Worm (Caenorhabditis elegans) whole organism, late embryonic: ENCODE data around the gene dagl-2.

ENCODE experiments used
- C08G9.2 ChIP-seq: sonication (generic microtip); optimal IDR thresholded peaks from 2 replicates; lab custom pipeline; 2016; ENCODE audit warnings: mild to moderate bottlenecking, missing genetic modification characterization, moderate library complexity, missing compliant biosample characterization
- C38D4.7 ChIP-seq: fragments of 200-800 bp; sonication (Bioruptor generic); optimal IDR thresholded peaks from 2 replicates; lab custom pipeline; 2018; ENCODE audit warnings: mild to moderate bottlenecking, missing genetic modification characterization, moderate library complexity, missing compliant biosample characterization
- ahr-1 ChIP-seq: sonication (generic microtip); optimal IDR thresholded peaks from 2 replicates; lab custom pipeline; 2016; ENCODE audit warnings: missing genetic modification characterization, missing compliant biosample characterization
- ama-1 ChIP-seq: fragments of 150-350 bp; optimal IDR thresholded peaks from 2 replicates; lab custom pipeline; 2014
- ceh-14 ChIP-seq: sonication (generic microtip); optimal IDR thresholded peaks from 2 replicates; lab custom pipeline; 2016; ENCODE audit warnings: missing genotype, missing genetic modification characterization, missing compliant biosample characterization
- ceh-18 ChIP-seq: sonication (generic microtip); optimal IDR thresholded peaks from 2 replicates; lab custom pipeline; 2016; ENCODE audit warnings: missing genetic modification characterization, missing compliant biosample characterization
- ceh-24 ChIP-seq: sonication (generic microtip); optimal IDR thresholded peaks from 2 replicates; lab custom pipeline; 2016; ENCODE audit warnings: mild to moderate bottlenecking, missing genetic modification characterization, missing compliant biosample characterization
- ceh-30 ChIP-seq: fragments of 150-350 bp; optimal IDR thresholded peaks from 2 replicates; lab custom pipeline; 2014; ENCODE audit warnings: missing biosample characterization, missing genetic modification characterization
- ceh-31 ChIP-seq: sonication (generic microtip); optimal IDR thresholded peaks from 2 replicates; lab custom pipeline; 2016; ENCODE audit warnings: missing genetic modification characterization, missing compliant biosample characterization
- ceh-45 ChIP-seq: fragments of 200-800 bp; sonication (Bioruptor generic); IDR thresholded peaks from 2 replicates; pipeline ENCODE4 v1.3.6; 2022; ENCODE audit warnings: missing genetic modification reagents, missing genetic modification characterization, missing compliant biosample characterization
- ceh-48 ChIP-seq: sonication (generic microtip); optimal IDR thresholded peaks from 2 replicates; lab custom pipeline; 2016; ENCODE audit warnings: missing genetic modification characterization, inconsistent platforms, missing compliant biosample characterization
- dve-1 ChIP-seq: sonication (generic microtip); optimal IDR thresholded peaks from 2 replicates; lab custom pipeline; 2017; ENCODE audit warnings: antibody characterized with exemption, mild to moderate bottlenecking, missing genetic modification characterization, missing compliant biosample characterization
- elt-2 ChIP-seq: sonication (generic microtip); optimal IDR thresholded peaks from 2 replicates; lab custom pipeline; 2016; ENCODE audit warnings: missing genetic modification reagents, missing genetic modification characterization, missing compliant biosample characterization
- elt-4 ChIP-seq: sonication (generic microtip); optimal IDR thresholded peaks from 2 replicates; lab custom pipeline; 2016; ENCODE audit warnings: missing genetic modification characterization, missing compliant biosample characterization
- ets-4 ChIP-seq: sonication (generic microtip); optimal IDR thresholded peaks from 2 replicates; lab custom pipeline; 2016; ENCODE audit warnings: missing genetic modification characterization, missing compliant biosample characterization
- eyg-1 ChIP-seq: sonication (generic microtip); optimal IDR thresholded peaks from 2 replicates; lab custom pipeline; 2016; ENCODE audit warnings: missing genotype, missing genetic modification characterization, missing compliant biosample characterization
- fax-1 ChIP-seq: sonication (generic microtip); optimal IDR thresholded peaks from 2 replicates; lab custom pipeline; 2016; ENCODE audit warnings: missing genotype, missing genetic modification characterization, missing compliant biosample characterization
- fkh-10 ChIP-seq: fragments of 150-350 bp; optimal IDR thresholded peaks from 2 replicates; lab custom pipeline; 2014; ENCODE audit warnings: missing biosample characterization, missing genetic modification reagents, missing genetic modification characterization
- fkh-6 ChIP-seq: sonication (generic microtip); optimal IDR thresholded peaks from 2 replicates; lab custom pipeline; 2016; ENCODE audit warnings: missing genetic modification characterization, missing compliant biosample characterization
- hlh-13 ChIP-seq: fragments of 200-800 bp; sonication (Bioruptor generic); optimal IDR thresholded peaks from 2 replicates; lab custom pipeline; 2018; ENCODE audit warnings: mild to moderate bottlenecking, missing genetic modification characterization, missing compliant biosample characterization
- hlh-15 ChIP-seq: sonication (generic microtip); optimal IDR thresholded peaks from 2 replicates; lab custom pipeline; 2016; ENCODE audit warnings: missing genetic modification characterization, missing compliant biosample characterization
- hlh-6 ChIP-seq: sonication (generic microtip); optimal IDR thresholded peaks from 2 replicates; lab custom pipeline; 2016; ENCODE audit warnings: missing genotype, missing genetic modification characterization, missing compliant biosample characterization
- hlh-8 ChIP-seq: sonication (generic microtip); optimal IDR thresholded peaks from 2 replicates; lab custom pipeline; 2016; ENCODE audit warnings: missing genotype, missing genetic modification characterization, missing compliant biosample characterization
- lim-6 ChIP-seq: sonication (generic microtip); optimal IDR thresholded peaks from 2 replicates; lab custom pipeline; 2016; ENCODE audit warnings: missing genetic modification characterization, missing compliant biosample characterization
- madf-2 ChIP-seq: sonication (generic microtip); optimal IDR thresholded peaks from 2 replicates; lab custom pipeline; 2017; ENCODE audit warnings: missing genetic modification characterization, missing compliant biosample characterization
- mec-3 ChIP-seq: sonication (generic microtip); optimal IDR thresholded peaks from 2 replicates; lab custom pipeline; 2016; ENCODE audit warnings: borderline replicate concordance, missing genetic modification characterization, missing compliant biosample characterization
- nfya-1 ChIP-seq: sonication (generic microtip); optimal IDR thresholded peaks from 2 replicates; lab custom pipeline; 2017; ENCODE audit warnings: missing genetic modification characterization, mild to moderate bottlenecking, missing compliant biosample characterization, antibody characterized with exemption, moderate library complexity
- nhr-11 ChIP-seq: fragments of 150-350 bp; optimal IDR thresholded peaks from 2 replicates; lab custom pipeline; 2014; ENCODE audit warnings: missing biosample characterization, missing genetic modification characterization
- nhr-232 ChIP-seq: sonication (generic microtip); optimal IDR thresholded peaks from 2 replicates; lab custom pipeline; 2016; ENCODE audit warnings: missing genetic modification characterization, missing compliant biosample characterization
- npax-4 ChIP-seq: sonication (generic microtip); optimal IDR thresholded peaks from 2 replicates; lab custom pipeline; 2016; ENCODE audit warnings: missing genetic modification characterization, missing compliant biosample characterization
- odd-2 ChIP-seq: sonication (generic microtip); optimal IDR thresholded peaks from 2 replicates; lab custom pipeline; 2017; ENCODE audit warnings: antibody characterized with exemption, mild to moderate bottlenecking, missing genetic modification characterization, missing compliant biosample characterization
- pag-3 ChIP-seq: sonication (generic microtip); optimal IDR thresholded peaks from 2 replicates; lab custom pipeline; 2016; ENCODE audit warnings: missing compliant biosample characterization, missing genetic modification characterization, borderline replicate concordance
- pax-1 ChIP-seq: fragments of 150-350 bp; optimal IDR thresholded peaks from 2 replicates; lab custom pipeline; 2014; ENCODE audit warnings: missing biosample characterization, missing genetic modification characterization
- pha-4 ChIP-seq: fragments of 150-350 bp; optimal IDR thresholded peaks from 2 replicates; lab custom pipeline; 2018; ENCODE audit warnings: missing biosample characterization, missing genetic modification reagents, missing genetic modification characterization
- pqm-1 ChIP-seq: sonication (generic microtip); optimal IDR thresholded peaks from 2 replicates; lab custom pipeline; 2016; ENCODE audit warnings: missing genetic modification characterization, missing compliant biosample characterization
- ref-2 ChIP-seq: sonication (generic microtip); optimal IDR thresholded peaks from 2 replicates; lab custom pipeline; 2016; ENCODE audit warnings: missing genetic modification characterization, missing compliant biosample characterization
- rnt-1 ChIP-seq: sonication (generic microtip); optimal IDR thresholded peaks from 2 replicates; lab custom pipeline; 2016; ENCODE audit warnings: missing genetic modification characterization, missing compliant biosample characterization
- sdc-2 ChIP-seq: sonication (generic microtip); optimal IDR thresholded peaks from 2 replicates; lab custom pipeline; 2016; ENCODE audit warnings: missing genotype, missing genetic modification characterization, missing compliant biosample characterization
- sox-2 ChIP-seq: fragments of 200-800 bp; sonication (Bioruptor generic); IDR thresholded peaks from 2 replicates; pipeline ENCODE4 v1.3.6; 2022; ENCODE audit warnings: missing genetic modification reagents, missing genetic modification characterization, missing compliant biosample characterization
- syd-9 ChIP-seq: sonication (generic microtip); optimal IDR thresholded peaks from 2 replicates; lab custom pipeline; 2016; ENCODE audit warnings: mild to moderate bottlenecking, missing genetic modification characterization, moderate library complexity, missing compliant biosample characterization
- tbx-7 ChIP-seq: sonication (generic microtip); optimal IDR thresholded peaks from 2 replicates; lab custom pipeline; 2016; ENCODE audit warnings: missing genotype, missing genetic modification characterization, missing compliant biosample characterization
- ttx-3 ChIP-seq: sonication (generic microtip); optimal IDR thresholded peaks from 2 replicates; lab custom pipeline; 2016; ENCODE audit warnings: missing genetic modification reagents, missing genetic modification characterization, missing compliant biosample characterization
- unc-3 ChIP-seq, 2 experiments: fragments of 200-800 bp in 1 of 2; sonication (Bioruptor generic) in 1 of 2; sonication (generic microtip) in 1 of 2; conservative IDR thresholded peaks in 1 of 2; optimal IDR thresholded peaks in 1 of 2; 2 replicates each; pipeline versions ENCODE4 v1.3.6 to Lab custom; 2016 to 2022; ENCODE audit warnings: missing compliant biosample characterization in 2 of 2, missing genetic modification characterization in 2 of 2, missing genetic modification reagents in 1 of 2
- unc-55 ChIP-seq: sonication (generic microtip); optimal IDR thresholded peaks from 2 replicates; lab custom pipeline; 2017; ENCODE audit warnings: missing biosample characterization, missing genetic modification reagents, missing genetic modification characterization
- unc-86 ChIP-seq: sonication (generic microtip); optimal IDR thresholded peaks from 2 replicates; lab custom pipeline; 2016; ENCODE audit warnings: missing genetic modification characterization, missing compliant biosample characterization
- zip-5 ChIP-seq: sonication (generic microtip); optimal IDR thresholded peaks from 2 replicates; lab custom pipeline; 2016; ENCODE audit warnings: missing genetic modification characterization, missing compliant biosample characterization
- ztf-16 ChIP-seq: sonication (generic microtip); optimal IDR thresholded peaks from 2 replicates; lab custom pipeline; 2017; ENCODE audit warnings: missing genetic modification characterization, missing compliant biosample characterization

The dagl-2 gene

ce11 chrIII:761476-761875 is 21.6 kb downstream of the dagl-2 start, which contains the start of gene nlp-52:
Gene nlp-52 (plus strand): TSS chrIII:761776.
- no peak for TF ChIP-seq pqm-1 (tag; lab: Kevin White, UChicago)
- no peak for TF ChIP-seq elt-2 (tag; lab: Kevin White, UChicago)
- no peak for TF ChIP-seq pha-4 (tag; lab: Kevin White, UChicago)
- TF ChIP-seq C38D4.7 (GFP tag; lab: Kevin White, UChicago): no peak
- TF ChIP-seq elt-4 (tag; lab: Kevin White, UChicago): no peak
- no peak for TF ChIP-seq unc-3 (GFP tag; conservative IDR thresholded peaks at IDR 0.05; lab: Robert Waterston, UW)
- no peak for TF ChIP-seq unc-3 (tag; optimal IDR thresholded peaks at IDR 0.05; lab: Kevin White, UChicago)
- no peak for TF ChIP-seq npax-4
- no peak for TF ChIP-seq hlh-15 (tag; lab: Kevin White, UChicago)
- no peak for TF ChIP-seq mec-3 (tag; lab: Kevin White, UChicago)
- no peak for TF ChIP-seq nfya-1 (tag; lab: Kevin White, UChicago)
- no peak for TF ChIP-seq syd-9
- no peak for TF ChIP-seq fkh-6 (tag; lab: Kevin White, UChicago)
- TF ChIP-seq ceh-14 (tag; lab: Kevin White, UChicago): no peak
- no peak for TF ChIP-seq rnt-1 (tag; lab: Kevin White, UChicago)
- TF ChIP-seq unc-86 (tag; lab: Kevin White, UChicago): no peak
- TF ChIP-seq dve-1 (tag; lab: Kevin White, UChicago): no peak
- no peak for TF ChIP-seq ttx-3 (tag; lab: Kevin White, UChicago)
- no peak for TF ChIP-seq ceh-48
- TF ChIP-seq, all 69 proteins: peak for 0

ce11 chrIII:759675-760074 is 23.4 kb downstream of the dagl-2 start:
- TF ChIP-seq sox-2 (GFP tag; lab: Robert Waterston, UW) (no peak), rnt-1 (tag; lab: Kevin White, UChicago) (no peak), hlh-15 (tag; lab: Kevin White, UChicago) (no peak), pha-4 (tag; lab: Kevin White, UChicago) (no peak)
- TF ChIP-seq, all 69 proteins: peak for 0

DNA sequence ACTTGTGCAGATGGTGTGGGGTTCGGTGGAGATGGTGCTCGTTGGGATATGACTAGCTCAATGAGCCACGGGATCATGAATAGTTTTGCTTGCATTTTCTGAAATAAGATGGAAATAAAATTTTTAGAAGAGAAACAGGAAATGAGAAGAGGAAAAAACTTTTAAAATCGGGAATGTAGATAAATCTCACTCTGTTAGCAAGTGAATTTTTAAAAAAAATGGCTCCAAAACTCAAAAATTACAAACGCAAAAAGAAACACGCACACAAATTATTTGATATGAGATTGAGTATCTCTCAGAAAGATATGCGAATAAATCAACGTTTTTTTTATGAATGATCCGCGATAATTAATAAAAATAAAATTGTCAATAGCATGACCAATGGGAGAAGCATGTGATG is 25.1 kb downstream of the dagl-2 start, which contains the start of gene T17H7.7:
TSS of gene T17H7.7 (minus strand) at position 101 of the 400 bp plus-strand sequence.
- TF ChIP-seq ceh-30 (tag; lab: Kevin White, UChicago): no peak
- no peak for TF ChIP-seq hlh-13
- TF ChIP-seq nhr-11: no peak
- no peak for TF ChIP-seq ama-1
- no peak for TF ChIP-seq lim-6
- no peak for TF ChIP-seq tbx-7 (tag; lab: Kevin White, UChicago)
- TF ChIP-seq unc-55: no peak
- no peak for TF ChIP-seq ceh-45 (GFP tag; lab: Robert Waterston, UW)
- TF ChIP-seq odd-2 (tag; lab: Kevin White, UChicago): no peak
- no peak for TF ChIP-seq fkh-10
- TF ChIP-seq madf-2 (tag; lab: Kevin White, UChicago): no peak
- TF ChIP-seq hlh-8 (tag; lab: Kevin White, UChicago): no peak
- TF ChIP-seq hlh-6 (tag; lab: Kevin White, UChicago): no peak
- TF ChIP-seq mec-3 (tag; lab: Kevin White, UChicago): no peak
- no peak for TF ChIP-seq ceh-31 (tag; lab: Kevin White, UChicago)
- TF ChIP-seq ahr-1: no peak
- no peak for TF ChIP-seq nhr-232
- TF ChIP-seq ttx-3 (tag; lab: Kevin White, UChicago): no peak
- no peak for TF ChIP-seq elt-4 (tag; lab: Kevin White, UChicago)
- no peak for TF ChIP-seq ztf-16 (tag; lab: Kevin White, UChicago)

DNA sequence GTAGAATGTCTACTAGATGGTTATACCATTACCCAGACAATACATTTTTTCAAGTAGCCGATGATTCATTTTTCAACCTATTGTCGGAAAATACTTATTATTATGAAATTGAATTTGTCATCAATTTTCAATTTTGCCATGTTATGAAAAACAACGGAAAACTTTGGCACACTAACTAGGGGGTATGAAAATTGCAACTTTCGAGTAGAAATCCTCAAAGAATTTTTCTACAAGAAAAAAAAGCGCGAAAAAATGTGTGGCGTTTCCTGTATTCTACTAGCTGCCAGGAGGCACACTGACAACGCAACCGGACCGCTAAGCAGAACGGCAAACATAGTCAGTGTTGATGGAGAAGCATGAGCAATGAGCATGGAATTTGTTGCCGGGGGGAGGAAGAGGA is 28.7 kb downstream of the dagl-2 start:
- TF ChIP-seq ceh-24: no peak
- no peak for TF ChIP-seq ets-4
- no peak for TF ChIP-seq sdc-2 (tag; lab: Kevin White, UChicago)
- TF ChIP-seq pag-3 (tag; lab: Kevin White, UChicago): no peak
- TF ChIP-seq fax-1 (tag; lab: Kevin White, UChicago): no peak
- TF ChIP-seq eyg-1 (tag; lab: Kevin White, UChicago): no peak
- no peak for TF ChIP-seq C08G9.2 (tag; lab: Kevin White, UChicago)
- no peak for TF ChIP-seq zip-5
- no peak for TF ChIP-seq sox-2 (GFP tag; lab: Robert Waterston, UW)
- TF ChIP-seq fkh-6 (tag; lab: Kevin White, UChicago): no peak
- no peak for TF ChIP-seq pax-1 (tag; lab: Kevin White, UChicago)
- TF ChIP-seq unc-86 (tag; lab: Kevin White, UChicago): no peak
- TF ChIP-seq nhr-232: no peak
- TF ChIP-seq ref-2: no peak
- TF ChIP-seq ceh-18 (tag; lab: Kevin White, UChicago): no peak
